Worm (Caenorhabditis elegans): Measurements from ENCODE around the gene mboa-2.
A peak's percentile ranks its signal among the peaks of the same experiment; 100 is the strongest.

Gene mboa-2

DNA sequence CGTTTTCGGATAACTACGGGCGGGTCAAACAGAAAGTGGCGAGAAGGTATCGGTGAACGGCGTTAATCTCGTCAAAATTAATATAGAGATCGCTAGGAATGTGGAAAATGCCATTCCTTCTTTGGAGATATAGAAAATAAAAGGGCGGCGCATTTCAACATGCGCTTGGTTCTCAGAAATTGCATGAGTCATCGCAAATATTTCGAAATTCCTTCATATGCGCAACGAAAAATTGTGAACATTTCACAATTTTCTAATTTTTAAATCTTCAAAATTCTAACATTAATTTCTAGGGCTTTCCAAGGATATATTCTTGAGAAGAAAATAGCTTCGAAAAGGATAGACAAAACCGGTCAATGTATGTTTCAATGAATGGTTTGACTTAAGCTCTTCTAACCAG lies 43.4 kb downstream of the mboa-2 start:
- TF ChIP-seq lsy-12 (tag; optimal IDR thresholded peaks at IDR 0.05) (no peak), aly-2 (tag; optimal IDR thresholded peaks at IDR 0.05) (no peak), nhr-28 (tag; optimal IDR thresholded peaks at IDR 0.05) (no peak), ceh-28 (tag; optimal IDR thresholded peaks at IDR 0.05) (no peak), zag-1 (tag; optimal IDR thresholded peaks at IDR 0.05) (no peak)

ce11 chrV:11078104-11078724 lies 44.1 kb downstream of the mboa-2 start, which contains the start of gene act-2:
TSS of gene act-2 (minus strand) at chrV:11078154.
- TF ChIP-seq mdl-1 (tag; optimal IDR thresholded peaks at IDR 0.05) (no peak), hmg-11 (tag; optimal IDR thresholded peaks at IDR 0.05) (peak; percentile 36), unc-39 (tag; optimal IDR thresholded peaks at IDR 0.05) (no peak), fkh-10 (GFP tag; optimal IDR thresholded peaks at IDR 0.05) (peak; percentile 58), skn-1 (tag; optimal IDR thresholded peaks at IDR 0.05) (peak; percentile 23), tbx-2 (tag; optimal IDR thresholded peaks at IDR 0.05) (peak; percentile 34), snpc-4 (tag; optimal IDR thresholded peaks at IDR 0.05) (peak; percentile 73), elt-3 (tag; optimal IDR thresholded peaks at IDR 0.05) (peak in 1 of 3 experiments; percentile 32), mml-1 (tag; optimal IDR thresholded peaks at IDR 0.05) (no peak), nhr-25 (tag; optimal IDR thresholded peaks at IDR 0.05) (peak; percentile 95), lsy-12 (tag; optimal IDR thresholded peaks at IDR 0.05) (no peak), pqm-1 (tag; optimal IDR thresholded peaks at IDR 0.05) (no peak), nhr-67 (tag; optimal IDR thresholded peaks at IDR 0.05) (no peak), lin-15B (tag; optimal IDR thresholded peaks at IDR 0.05) (peak; percentile 78), unc-62 (GFP tag; optimal IDR thresholded peaks at IDR 0.05) (no peak), ZK546.5 (tag; optimal IDR thresholded peaks at IDR 0.05) (no peak), nhr-237 (tag; optimal IDR thresholded peaks at IDR 0.05) (no peak), daf-12 (tag; optimal IDR thresholded peaks at IDR 0.05) (no peak), pha-4 (tag; optimal IDR thresholded peaks at IDR 0.05) (peak; percentile 75), nhr-11 (tag; optimal IDR thresholded peaks at IDR 0.05) (no peak), egl-5 (tag; optimal IDR thresholded peaks at IDR 0.05) (no peak), elt-2 (tag; optimal IDR thresholded peaks at IDR 0.05) (peak; percentile 76), ceh-82 (tag; optimal IDR thresholded peaks at IDR 0.05) (no peak), jun-1 (tag; optimal IDR thresholded peaks at IDR 0.05) (peak; percentile 82), ztf-4 (tag; optimal IDR thresholded peaks at IDR 0.05) (no peak), nhr-76 (tag; optimal IDR thresholded peaks at IDR 0.05) (no peak), nhr-12 (tag; optimal IDR thresholded peaks at IDR 0.05) (no peak), nhr-23 (tag; optimal IDR thresholded peaks at IDR 0.05) (peak; percentile 78), nfya-1 (tag; optimal IDR thresholded peaks at IDR 0.05; ENCODE audit: insufficient read depth) (peak; percentile 88), ceh-16 (tag; optimal IDR thresholded peaks at IDR 0.05) (no peak), aly-2 (tag; optimal IDR thresholded peaks at IDR 0.05) (no peak), fos-1 (tag; optimal IDR thresholded peaks at IDR 0.05) (peak; percentile 88), ceh-28 (tag; optimal IDR thresholded peaks at IDR 0.05) (peak; percentile 9), ama-1 (optimal IDR thresholded peaks at IDR 0.05) (peak; percentile 22), elt-1 (tag; optimal IDR thresholded peaks at IDR 0.05) (peak; percentile 20), ceh-9 (tag; optimal IDR thresholded peaks at IDR 0.05) (no peak), R02D3.7 (tag; optimal IDR thresholded peaks at IDR 0.05) (peak; percentile 9), ztf-11 (tag; optimal IDR thresholded peaks at IDR 0.05) (no peak), eor-1 (tag; optimal IDR thresholded peaks at IDR 0.05) (no peak), nhr-28 (tag; optimal IDR thresholded peaks at IDR 0.05) (no peak), sea-2 (GFP tag; optimal IDR thresholded peaks at IDR 0.05) (no peak), nhr-77 (tag; optimal IDR thresholded peaks at IDR 0.05) (no peak), fkh-2 (tag; optimal IDR thresholded peaks at IDR 0.05) (no peak), lin-39 (tag; optimal IDR thresholded peaks at IDR 0.05) (peak; percentile 74), egl-27 (tag; optimal IDR thresholded peaks at IDR 0.05) (no peak), nhr-43 (tag; optimal IDR thresholded peaks at IDR 0.05; ENCODE audit: poor library complexity, severe bottlenecking) (no peak), zag-1 (tag; optimal IDR thresholded peaks at IDR 0.05) (no peak)
